Worm (Caenorhabditis elegans) whole organism, L3 larva: ENCODE measurements around the gene fbxb-98.

Experiments used
- jun-1 ChIP-seq: fragments of 150-350 bp; optimal IDR thresholded peaks from 2 replicates; lab custom pipeline; 2014; ENCODE audit warnings: missing biosample characterization, missing genetic modification reagents, missing genetic modification characterization
- nhr-237 ChIP-seq: fragments of 150-350 bp; optimal IDR thresholded peaks from 2 replicates; lab custom pipeline; 2014; ENCODE audit warnings: missing biosample characterization, missing genetic modification characterization

DNA sequence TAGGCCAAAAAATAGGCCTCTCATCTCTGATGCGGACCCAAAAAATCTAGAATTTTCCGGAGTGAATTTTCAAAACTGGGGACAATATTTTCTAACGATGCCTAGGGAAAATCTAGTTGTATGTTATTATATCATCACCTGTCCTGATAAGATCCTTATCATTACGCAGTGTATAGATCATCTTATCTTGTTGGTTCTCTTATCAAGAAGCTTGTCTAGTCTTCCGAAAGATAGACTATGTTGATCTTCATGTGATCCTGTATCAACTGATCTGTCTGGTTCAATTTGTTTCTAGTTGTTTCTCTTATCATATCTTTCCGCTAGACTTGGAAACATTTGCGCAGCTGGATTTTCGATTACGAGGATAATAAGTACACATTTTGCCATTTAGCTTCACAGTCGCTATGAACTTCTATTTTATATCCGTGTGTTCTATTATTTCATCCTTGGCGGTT is 11.6 kb upstream of the fbxb-98 start, which contains the start of gene C52E2.3:
- TF ChIP-seq nhr-237 (tag; lab: Kevin White, UChicago) (no peak), jun-1 (no peak)
